Worm (Caenorhabditis elegans) whole organism, L1 larva: Measurements from ENCODE around the gene Y48G9A.7.

ENCODE experiments used
- aha-1 ChIP-seq: fragments of 150-350 bp; optimal IDR thresholded peaks from 2 replicates; lab custom pipeline; 2014; ENCODE audit warnings: missing biosample characterization, missing genetic modification characterization
- ama-1 ChIP-seq: fragments of 150-350 bp; optimal IDR thresholded peaks from 2 replicates; lab custom pipeline; 2014
- blmp-1 ChIP-seq: fragments of 150-350 bp; optimal IDR thresholded peaks from 2 replicates; lab custom pipeline; 2014; ENCODE audit warnings: missing biosample characterization, missing genetic modification characterization
- snpc-4 ChIP-seq: fragments of 150-350 bp; optimal IDR thresholded peaks from 2 replicates; lab custom pipeline; 2014; ENCODE audit warnings: missing biosample characterization, missing genetic modification characterization
- sup-37 ChIP-seq: fragments of 200-800 bp; sonication (Bioruptor generic); optimal IDR thresholded peaks from 2 replicates; lab custom pipeline; 2018; ENCODE audit warnings: mild to moderate bottlenecking, missing genetic modification characterization, missing compliant biosample characterization

DNA sequence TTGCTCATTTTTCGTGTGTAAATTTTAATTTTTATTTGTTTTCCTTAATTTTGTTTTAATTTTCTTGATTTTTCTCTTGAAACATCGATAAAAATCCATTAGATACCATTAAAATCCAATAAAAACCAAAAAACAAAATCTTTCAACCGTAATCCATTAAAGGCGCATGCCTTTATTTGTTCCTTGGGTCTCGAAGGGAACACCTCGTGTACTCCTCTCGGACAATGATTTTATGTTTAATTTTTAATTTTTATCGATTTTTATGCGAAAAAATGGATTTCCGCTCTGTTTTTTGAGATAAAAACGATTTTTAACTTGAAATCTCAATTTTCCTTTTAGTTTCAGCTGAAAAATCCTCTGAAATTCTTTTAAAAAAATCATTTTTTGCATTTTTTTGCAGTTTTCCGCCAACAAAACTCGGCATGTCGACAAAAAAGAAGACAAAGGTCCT is 8.4 kb upstream of the Y48G9A.7 start, which contains the start of gene ppk-2:
- TF ChIP-seq snpc-4: no peak
- TF ChIP-seq ama-1 (lab: Kevin White, UChicago): no peak
- no peak for TF ChIP-seq sup-37
- TF ChIP-seq aha-1 (tag; lab: Kevin White, UChicago): no peak
- TF ChIP-seq blmp-1 (tag; lab: Kevin White, UChicago): no peak
